Worm (Caenorhabditis elegans) whole organism, L4/young adult: ENCODE results near the gene srw-26.

Source experiments
- W03F9.2 ChIP-seq: fragments of 150-350 bp; optimal IDR thresholded peaks from 2 replicates; lab custom pipeline; 2014; ENCODE audit warnings: missing biosample characterization, missing genetic modification characterization
- dao-5 ChIP-seq: sonication (generic microtip); optimal IDR thresholded peaks from 2 replicates; lab custom pipeline; 2016; ENCODE audit warnings: missing genotype, missing genetic modification characterization, moderate library complexity, missing compliant biosample characterization
- him-1 ChIP-seq: sonication (generic microtip); optimal IDR thresholded peaks from 2 replicates; lab custom pipeline; 2016; ENCODE audit warnings: missing genotype, missing genetic modification reagents, missing genetic modification characterization, missing compliant biosample characterization

DNA sequence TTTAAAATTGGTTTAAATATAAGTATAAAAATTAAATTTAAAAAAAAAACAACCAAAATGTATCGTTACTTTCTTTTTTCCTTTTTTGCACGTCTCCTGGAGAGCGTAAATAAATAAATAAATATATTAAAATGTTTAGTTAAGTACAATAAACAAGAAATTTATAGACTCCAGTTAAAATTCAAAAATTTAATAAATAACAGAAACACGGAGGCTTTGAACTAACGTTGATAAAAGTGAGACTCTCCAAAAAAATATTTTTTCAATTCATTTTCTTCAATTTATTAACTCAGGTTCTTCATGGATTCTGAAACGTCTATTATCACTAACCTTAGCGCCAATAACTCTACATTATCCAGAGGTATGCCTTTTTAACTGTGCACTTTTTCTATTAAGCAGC lies 40.5 kb downstream of the srw-26 start, which contains the start of gene T06C12.12:
- TF ChIP-seq W03F9.2 (tag; lab: Kevin White, UChicago): no peak
- no peak for TF ChIP-seq him-1 (tag; lab: Kevin White, UChicago)
- no peak for TF ChIP-seq dao-5 (tag; lab: Kevin White, UChicago)
